Fruit fly (Drosophila melanogaster) whole organism, prepupa: ENCODE results near the gene Best2.

Experiments used
- Blimp-1 ChIP-seq: fragments of 200-800 bp; sonication (Bioruptor generic); optimal IDR thresholded peaks from 3 replicates; lab custom pipeline; 2017; ENCODE audit warnings: missing biosample characterization, missing genetic modification characterization, mild to moderate bottlenecking, moderate library complexity, missing genetic modification reagents
- CG10631 ChIP-seq: fragments of 200-800 bp; sonication (Bioruptor generic); optimal IDR thresholded peaks from 2 replicates; lab custom pipeline; 2016; ENCODE audit warnings: missing biosample characterization, missing genetic modification characterization
- CG10669 ChIP-seq: fragments of 200-800 bp; sonication (Bioruptor generic); optimal IDR thresholded peaks from 3 replicates; lab custom pipeline; 2018; ENCODE audit warnings: missing biosample characterization, mild to moderate bottlenecking, missing genetic modification characterization, moderate library complexity
- CG11902 ChIP-seq: fragments of 200-800 bp; sonication (Bioruptor generic); optimal IDR thresholded peaks from 3 replicates; lab custom pipeline; 2016; ENCODE audit warnings: missing biosample characterization, missing genetic modification characterization
- CG15336 ChIP-seq: fragments of 200-800 bp; sonication (Bioruptor generic); IDR thresholded peaks from 2 replicates; pipeline ENCODE4 v1.3.6; 2022; ENCODE audit warnings: missing biosample characterization, missing genetic modification characterization
- CG16779 ChIP-seq: fragments of 200-800 bp; sonication (Bioruptor generic); optimal IDR thresholded peaks from 3 replicates; lab custom pipeline; 2017; ENCODE audit warnings: missing biosample characterization, mild to moderate bottlenecking, missing genetic modification characterization
- CG3032 ChIP-seq: fragments of 200-800 bp; optimal IDR thresholded peaks from 2 replicates; lab custom pipeline; 2019; ENCODE audit warnings: missing biosample characterization, mild to moderate bottlenecking, missing genetic modification characterization, moderate library complexity
- CG32006 ChIP-seq: fragments of 200-800 bp; sonication (Bioruptor generic); optimal IDR thresholded peaks from 3 replicates; lab custom pipeline; 2017; ENCODE audit warnings: missing biosample characterization, mild to moderate bottlenecking, missing genetic modification characterization
- CG3919 ChIP-seq: fragments of 200-800 bp; sonication (Bioruptor generic); optimal IDR thresholded peaks from 3 replicates; lab custom pipeline; 2016; ENCODE audit warnings: missing biosample characterization, missing genetic modification characterization
- CG4318 ChIP-seq: fragments of 200-800 bp; sonication (Bioruptor generic); optimal IDR thresholded peaks from 3 replicates; lab custom pipeline; 2017; ENCODE audit warnings: missing biosample characterization, mild to moderate bottlenecking, missing genetic modification characterization
- CG6163 ChIP-seq: fragments of 200-800 bp; sonication (Bioruptor generic); IDR thresholded peaks from 3 replicates; pipeline ENCODE4 v1.3.6; 2022; ENCODE audit warnings: missing biosample characterization, missing genetic modification characterization
- CG6276 ChIP-seq: fragments of 200-800 bp; sonication (Bioruptor generic); optimal IDR thresholded peaks from 2 replicates; lab custom pipeline; 2017; ENCODE audit warnings: missing biosample characterization, mild to moderate bottlenecking, missing genetic modification characterization
- CG6792 ChIP-seq: fragments of 200-800 bp; sonication (Bioruptor generic); optimal IDR thresholded peaks from 3 replicates; lab custom pipeline; 2016; ENCODE audit warnings: missing biosample characterization, missing genetic modification characterization
- CG6808 ChIP-seq: fragments of 200-800 bp; sonication (Bioruptor generic); optimal IDR thresholded peaks from 3 replicates; lab custom pipeline; 2017; ENCODE audit warnings: missing biosample characterization, missing genetic modification characterization, mild to moderate bottlenecking, moderate library complexity, missing genetic modification reagents
- CG6854 ChIP-seq: fragments of 200-800 bp; sonication (Bioruptor generic); optimal IDR thresholded peaks from 2 replicates; lab custom pipeline; 2017; ENCODE audit warnings: missing biosample characterization, mild to moderate bottlenecking, missing genetic modification characterization
- CG7368 ChIP-seq: fragments of 200-800 bp; sonication (Bioruptor generic); optimal IDR thresholded peaks from 3 replicates; lab custom pipeline; 2016; ENCODE audit warnings: missing biosample characterization, missing genetic modification characterization
- CG8119 ChIP-seq: fragments of 200-800 bp; sonication (Bioruptor generic); IDR thresholded peaks from 3 replicates; pipeline ENCODE4 v1.3.6; 2022; ENCODE audit warnings: missing biosample characterization, missing genetic modification characterization
- CG8319 ChIP-seq: fragments of 200-800 bp; sonication (Bioruptor generic); optimal IDR thresholded peaks from 3 replicates; lab custom pipeline; 2016; ENCODE audit warnings: missing biosample characterization, missing genetic modification characterization
- CG8632 ChIP-seq: fragments of 200-800 bp; sonication (Bioruptor generic); optimal IDR thresholded peaks from 3 replicates; lab custom pipeline; 2016; ENCODE audit warnings: missing biosample characterization, missing genetic modification characterization
- CG9139 ChIP-seq: fragments of 200-800 bp; sonication (Bioruptor generic); optimal IDR thresholded peaks from 3 replicates; lab custom pipeline; 2017; ENCODE audit warnings: missing biosample characterization, mild to moderate bottlenecking, missing genetic modification characterization
- Eip75B ChIP-seq: fragments of 200-800 bp; sonication (Bioruptor generic); optimal IDR thresholded peaks from 3 replicates; lab custom pipeline; 2016; ENCODE audit warnings: missing biosample characterization, missing genetic modification characterization
- Eip93F ChIP-seq: fragments of 200-800 bp; sonication (Bioruptor generic); optimal IDR thresholded peaks from 2 replicates; lab custom pipeline; 2016; ENCODE audit warnings: missing biosample characterization, mild to moderate bottlenecking, missing genetic modification characterization
- Ets21C ChIP-seq: fragments of 200-800 bp; sonication (Bioruptor generic); optimal IDR thresholded peaks from 3 replicates; lab custom pipeline; 2016; ENCODE audit warnings: missing biosample characterization, missing genetic modification characterization
- Ets96B ChIP-seq: fragments of 200-800 bp; optimal IDR thresholded peaks from 2 replicates; lab custom pipeline; 2019; ENCODE audit warnings: missing biosample characterization, mild to moderate bottlenecking, missing genetic modification characterization, moderate library complexity
- Gug ChIP-seq: fragments of 200-800 bp; sonication (Bioruptor generic); IDR thresholded peaks from 2 replicates; pipeline ENCODE4 v1.3.6; 2022; ENCODE audit warnings: missing biosample characterization, missing genetic modification characterization
- Hr39 ChIP-seq: fragments of 200-800 bp; sonication (Bioruptor generic); optimal IDR thresholded peaks from 2 replicates; lab custom pipeline; 2016; ENCODE audit warnings: missing biosample characterization, missing genetic modification characterization
- Hr4 ChIP-seq: fragments of 200-800 bp; sonication (Bioruptor generic); optimal IDR thresholded peaks from 3 replicates; lab custom pipeline; 2016; ENCODE audit warnings: missing biosample characterization, missing genetic modification characterization
- Lpt ChIP-seq: fragments of 200-800 bp; sonication (Bioruptor generic); optimal IDR thresholded peaks from 3 replicates; lab custom pipeline; 2016; ENCODE audit warnings: missing biosample characterization, missing genetic modification characterization
- Met ChIP-seq: fragments of 200-800 bp; sonication (Bioruptor generic); optimal IDR thresholded peaks from 3 replicates; lab custom pipeline; 2016; ENCODE audit warnings: missing biosample characterization, missing genetic modification characterization
- OdsH ChIP-seq: fragments of 200-800 bp; sonication (Bioruptor generic); optimal IDR thresholded peaks from 3 replicates; lab custom pipeline; 2016; ENCODE audit warnings: missing biosample characterization, missing genetic modification characterization
- Sox102F ChIP-seq: fragments of 200-800 bp; sonication (Bioruptor generic); optimal IDR thresholded peaks from 2 replicates; lab custom pipeline; 2016; ENCODE audit warnings: missing biosample characterization, mild to moderate bottlenecking, missing genetic modification characterization
- Sox14 ChIP-seq: fragments of 200-800 bp; sonication (Bioruptor generic); optimal IDR thresholded peaks from 3 replicates; lab custom pipeline; 2016; ENCODE audit warnings: missing biosample characterization, missing genetic modification characterization
- Sox15 ChIP-seq: fragments of 200-800 bp; sonication (Bioruptor generic); optimal IDR thresholded peaks from 3 replicates; lab custom pipeline; 2016; ENCODE audit warnings: missing biosample characterization, missing genetic modification characterization
- achi ChIP-seq: fragments of 200-800 bp; sonication (Bioruptor generic); optimal IDR thresholded peaks from 3 replicates; lab custom pipeline; 2016; ENCODE audit warnings: missing biosample characterization, missing genetic modification characterization
- cyc ChIP-seq: fragments of 200-800 bp; sonication (Bioruptor generic); optimal IDR thresholded peaks from 3 replicates; lab custom pipeline; 2016; ENCODE audit warnings: missing biosample characterization, missing genetic modification characterization
- dac ChIP-seq: fragments of 200-800 bp; sonication (Bioruptor generic); optimal IDR thresholded peaks from 2 replicates; lab custom pipeline; 2017; ENCODE audit warnings: missing biosample characterization, mild to moderate bottlenecking, missing genetic modification characterization
- eg ChIP-seq: fragments of 200-800 bp; sonication (Bioruptor generic); IDR thresholded peaks from 3 replicates; pipeline ENCODE4 v1.3.6; 2022; ENCODE audit warnings: missing biosample characterization, missing genetic modification characterization
- esn ChIP-seq: fragments of 200-800 bp; sonication (Bioruptor generic); optimal IDR thresholded peaks from 2 replicates; lab custom pipeline; 2016; ENCODE audit warnings: missing biosample characterization, mild to moderate bottlenecking, missing genetic modification characterization, moderate library complexity
- fd59A ChIP-seq: fragments of 200-800 bp; sonication (Bioruptor generic); optimal IDR thresholded peaks from 2 replicates; lab custom pipeline; 2017; ENCODE audit warnings: missing biosample characterization, mild to moderate bottlenecking, missing genetic modification characterization, missing genetic modification reagents
- fd85E ChIP-seq: fragments of 200-800 bp; sonication (Bioruptor generic); optimal IDR thresholded peaks from 3 replicates; lab custom pipeline; 2016; ENCODE audit warnings: missing biosample characterization, missing genetic modification characterization
- fkh ChIP-seq: fragments of 200-800 bp; sonication (Bioruptor generic); optimal IDR thresholded peaks from 3 replicates; lab custom pipeline; 2017; ENCODE audit warnings: missing biosample characterization, mild to moderate bottlenecking, missing genetic modification characterization, moderate library complexity
- lz ChIP-seq: fragments of 200-800 bp; sonication (Bioruptor generic); optimal IDR thresholded peaks from 3 replicates; lab custom pipeline; 2016; ENCODE audit warnings: missing biosample characterization, missing genetic modification characterization
- pdm3 ChIP-seq: fragments of 200-800 bp; sonication (Bioruptor generic); optimal IDR thresholded peaks from 3 replicates; lab custom pipeline; 2016; ENCODE audit warnings: missing biosample characterization, missing genetic modification characterization
- salr ChIP-seq, 2 experiments: fragments of 200-800 bp; sonication (Bioruptor generic); optimal IDR thresholded peaks; 3 replicates each; lab custom pipeline; 2016 to 2018; ENCODE audit warnings: missing biosample characterization in 2 of 2, missing genetic modification characterization in 2 of 2, mild to moderate bottlenecking in 1 of 2
- ss ChIP-seq, 2 experiments: fragments of 200-800 bp; sonication (Bioruptor generic); optimal IDR thresholded peaks; 2 replicates in 1 of 2; 3 replicates in 1 of 2; lab custom pipeline; 2017 to 2018; ENCODE audit warnings: mild to moderate bottlenecking in 2 of 2, missing biosample characterization in 2 of 2, missing genetic modification characterization in 2 of 2, moderate library complexity in 1 of 2
- svp ChIP-seq: fragments of 200-800 bp; sonication (Bioruptor generic); peaks from one replicate; lab custom pipeline; 2016; ENCODE audit warnings: missing biosample characterization, missing genetic modification characterization
- vri ChIP-seq: fragments of 200-800 bp; sonication (Bioruptor generic); optimal IDR thresholded peaks from 3 replicates; lab custom pipeline; 2016; ENCODE audit warnings: missing biosample characterization, mild to moderate bottlenecking, missing genetic modification characterization

The Best2 gene

dm6 chr3L:6266321-6266720 lies 9.9 kb upstream of the Best2 start (continued):
- TF ChIP-seq Ets96B (tag; lab: Kevin White, UChicago) = peak; percentile 69
- TF ChIP-seq Ets21C (GFP tag; lab: Kevin White, UChicago) = peak; percentile 35
- peak; percentile 88 for TF ChIP-seq CG10631 (GFP tag; lab: Kevin White, UChicago)
- peak; percentile 71 for TF ChIP-seq Met
- TF ChIP-seq CG3032 (tag; lab: Kevin White, UChicago) = peak; percentile 78
- TF ChIP-seq Sox102F (GFP tag; lab: Kevin White, UChicago) = peak; percentile 67
- peak; percentile 82 for TF ChIP-seq Hr4 (GFP tag; lab: Kevin White, UChicago)
- TF ChIP-seq ss (GFP tag; optimal IDR thresholded peaks at IDR 0.05; lab: Kevin White, UChicago) = peak; percentile 88 to 90
- peak; percentile 17 for TF ChIP-seq Blimp-1
- TF ChIP-seq CG6163 = peak; percentile 88
- TF ChIP-seq CG6276 = peak; percentile 70
- TF ChIP-seq CG4318 (GFP tag; lab: Kevin White, UChicago) = peak; percentile 59
- peak; percentile 50 for TF ChIP-seq Sox15 (GFP tag; lab: Kevin White, UChicago)
- TF ChIP-seq cyc (GFP tag; lab: Kevin White, UChicago) = peak; percentile 56
- TF ChIP-seq CG3919 (GFP tag; lab: Kevin White, UChicago) = peak; percentile 89
- TF ChIP-seq CG8319 = no peak
- peak; percentile 18 to 75 for TF ChIP-seq salr (GFP tag; optimal IDR thresholded peaks at IDR 0.05; lab: Kevin White, UChicago)

dm6 chr3L:6263896-6264841 lies 7.7 kb upstream of the Best2 start:
- TF ChIP-seq fd59A (GFP tag; lab: Kevin White, UChicago) = no peak
- TF ChIP-seq Gug (GFP tag; lab: Robert Waterston, UW) = no peak
- TF ChIP-seq CG8632 (GFP tag; lab: Kevin White, UChicago) = no peak
- TF ChIP-seq CG16779 (tag; lab: Kevin White, UChicago) = no peak
- TF ChIP-seq cyc (GFP tag; lab: Kevin White, UChicago) = peak; percentile 57
- no peak for TF ChIP-seq CG11902 (GFP tag; lab: Kevin White, UChicago)
- TF ChIP-seq CG9139 (GFP tag; lab: Kevin White, UChicago) = no peak
- TF ChIP-seq CG6854 (GFP tag; lab: Kevin White, UChicago) = peak; percentile 16
- no peak for TF ChIP-seq CG6792
- TF ChIP-seq Eip75B (GFP tag; lab: Kevin White, UChicago) = peak; percentile 73
- TF ChIP-seq eg (GFP tag; lab: Robert Waterston, UW) = no peak
- no peak for TF ChIP-seq CG32006 (GFP tag; lab: Kevin White, UChicago)
- peak; percentile 61 for TF ChIP-seq lz (GFP tag; lab: Kevin White, UChicago)
- peak; percentile 65 for TF ChIP-seq Hr39 (GFP tag; lab: Kevin White, UChicago)
- no peak for TF ChIP-seq CG10669
- no peak for TF ChIP-seq fd85E (GFP tag; lab: Kevin White, UChicago)
- peak; percentile 25 for TF ChIP-seq Sox14 (GFP tag; lab: Kevin White, UChicago)
- TF ChIP-seq Lpt (GFP tag; lab: Kevin White, UChicago) = no peak
- no peak for TF ChIP-seq vri (GFP tag; lab: Kevin White, UChicago)
- no peak for TF ChIP-seq CG6808
- TF ChIP-seq CG4318 (GFP tag; lab: Kevin White, UChicago) = no peak
- TF ChIP-seq CG10631 (GFP tag; lab: Kevin White, UChicago) = no peak
- TF ChIP-seq dac (GFP tag; lab: Kevin White, UChicago) = peak; percentile 5
- no peak for TF ChIP-seq Ets96B (tag; lab: Kevin White, UChicago)
- no peak for TF ChIP-seq fkh
- peak; percentile 58 for TF ChIP-seq esn (GFP tag; lab: Kevin White, UChicago)
- peak; percentile 38 for TF ChIP-seq Ets21C (GFP tag; lab: Kevin White, UChicago)
- no peak for TF ChIP-seq CG8119
- peak; percentile 26; the same call in 1 of the 3 replicates for TF ChIP-seq CG6163
- no peak for TF ChIP-seq achi (GFP tag; lab: Kevin White, UChicago)
- no peak for TF ChIP-seq Eip93F
- TF ChIP-seq OdsH (GFP tag; lab: Kevin White, UChicago) = no peak
- TF ChIP-seq Met = peak; percentile 66
- peak; percentile 35 for TF ChIP-seq pdm3 (GFP tag; lab: Kevin White, UChicago)
- no peak for TF ChIP-seq CG15336
- no peak for TF ChIP-seq Sox15 (GFP tag; lab: Kevin White, UChicago)
- no peak for TF ChIP-seq CG6276
- TF ChIP-seq CG3919 (GFP tag; lab: Kevin White, UChicago) = peak; percentile 30
- peak; percentile 68 for TF ChIP-seq svp
- TF ChIP-seq CG7368 (GFP tag; lab: Kevin White, UChicago) = no peak
